Worm (Caenorhabditis elegans): ENCODE results near the gene srd-23.

DNA sequence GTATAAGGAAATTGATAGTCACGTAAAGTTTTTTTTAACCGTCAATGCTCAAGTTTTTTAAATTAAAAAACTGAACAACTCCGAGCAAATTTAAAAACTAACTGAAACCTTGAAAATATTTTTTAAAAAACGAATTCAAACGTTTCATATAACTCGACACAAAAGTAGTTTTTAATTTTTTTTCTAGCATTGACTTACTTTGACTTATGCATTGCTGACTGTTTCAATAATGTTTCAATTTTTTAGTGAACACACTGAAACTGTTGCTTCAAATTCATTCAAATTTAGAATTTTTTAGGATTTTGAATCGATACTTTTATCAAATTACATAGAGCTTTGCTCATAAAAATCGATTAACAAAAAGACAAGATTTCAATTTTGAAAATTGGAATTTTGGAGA lies 30.8 kb downstream of the srd-23 start:
- TF ChIP-seq ref-1 (GFP tag; conservative IDR thresholded peaks at IDR 0.05) (no peak), ztf-23 (GFP tag; IDR thresholded peaks at IDR 0.05) (no peak), klf-2 (GFP tag; conservative IDR thresholded peaks at IDR 0.05) (no peak), cog-1 (tag; optimal IDR thresholded peaks at IDR 0.05) (no peak), tab-1 (GFP tag; IDR thresholded peaks at IDR 0.05) (no peak)
